Fruit fly (Drosophila melanogaster) whole organism: ENCODE results near the gene Or65b.

Experiments
- pan ChIP-seq: fragments of >200 bp; optimal IDR thresholded peaks from 2 replicates; lab custom pipeline; 2017
- psq ChIP-seq: fragments of >200 bp; optimal IDR thresholded peaks from 2 replicates; lab custom pipeline; 2017

- TF ChIP-seq psq (lab: Kevin White, UChicago) (no peak), pan (lab: Kevin White, UChicago) (no peak)
Observed at dm6 chr3L:6308596-6308995, 16.8 kb upstream of the Or65b start.
